Fruit fly (Drosophila melanogaster): Measurements from ENCODE around the gene Idgf4.

Idgf4 gene

dm6 chrX:9930882-9931281 lies at the start of gene Idgf4:
Gene Idgf4 (minus strand): TSS chrX:9930948.
- TF ChIP-seq CG8478 (optimal IDR thresholded peaks at IDR 0.05) (no peak), pan (optimal IDR thresholded peaks at IDR 0.05) (no peak)

- TF ChIP-seq CG8478 (optimal IDR thresholded peaks at IDR 0.05) (no peak), Dll (optimal IDR thresholded peaks at IDR 0.05) (no peak), psq (optimal IDR thresholded peaks at IDR 0.05) (no peak), pan (optimal IDR thresholded peaks at IDR 0.05) (no peak), EcR (GFP tag; optimal IDR thresholded peaks at IDR 0.05) (no peak), usp (GFP tag; optimal IDR thresholded peaks at IDR 0.05) (no peak)
Observed at dm6 chrX:9980464-9980863, 49.7 kb upstream of the Idgf4 start, which contains the start of gene CG15252. Gene CG15252 (minus strand): TSS chrX:9980564.

dm6 chrX:9977305-9977704 lies 46.6 kb upstream of the Idgf4 start, which contains the start of gene CG43386:
Gene CG43386 (minus strand): TSS chrX:9977405.
- TF ChIP-seq CG8478 (optimal IDR thresholded peaks at IDR 0.05), result no peak

- TF ChIP-seq EcR (GFP tag; optimal IDR thresholded peaks at IDR 0.05), result no peak
- TF ChIP-seq pan (optimal IDR thresholded peaks at IDR 0.05), result no peak
- TF ChIP-seq Dll (optimal IDR thresholded peaks at IDR 0.05), result no peak
- TF ChIP-seq psq (optimal IDR thresholded peaks at IDR 0.05), result no peak
- TF ChIP-seq usp (GFP tag; optimal IDR thresholded peaks at IDR 0.05), result no peak
- no peak for TF ChIP-seq CG8478 (optimal IDR thresholded peaks at IDR 0.05)
Observed at dm6 chrX:9975973-9976372, 45.2 kb upstream of the Idgf4 start.

dm6 chrX:9964778-9965291 lies 34.1 kb upstream of the Idgf4 start, which contains the start of the genes CG1791 and CG1889:
Gene CG1791 (minus strand): TSS chrX:9964878.
Gene CG1889 (plus strand): TSS chrX:9965241.
- TF ChIP-seq EcR (GFP tag; optimal IDR thresholded peaks at IDR 0.05), result no peak
- TF ChIP-seq pan (optimal IDR thresholded peaks at IDR 0.05), result no peak
- no peak for TF ChIP-seq psq (optimal IDR thresholded peaks at IDR 0.05)
- no peak for TF ChIP-seq Dll (optimal IDR thresholded peaks at IDR 0.05)
- no peak for TF ChIP-seq CG8478 (optimal IDR thresholded peaks at IDR 0.05)
- TF ChIP-seq usp (GFP tag; optimal IDR thresholded peaks at IDR 0.05), result no peak

dm6 chrX:9932296-9932892 lies 1.6 kb upstream of the Idgf4 start:
- no peak for TF ChIP-seq usp (GFP tag; optimal IDR thresholded peaks at IDR 0.05)
- no peak for TF ChIP-seq psq (optimal IDR thresholded peaks at IDR 0.05)
- TF ChIP-seq Dll (optimal IDR thresholded peaks at IDR 0.05), result no peak
- no peak for TF ChIP-seq CG8478 (optimal IDR thresholded peaks at IDR 0.05)
- no peak for TF ChIP-seq pan (optimal IDR thresholded peaks at IDR 0.05)
- TF ChIP-seq EcR (GFP tag; optimal IDR thresholded peaks at IDR 0.05), result no peak

- no peak for TF ChIP-seq pan (optimal IDR thresholded peaks at IDR 0.05)
- TF ChIP-seq Dll (optimal IDR thresholded peaks at IDR 0.05), result no peak
- TF ChIP-seq usp (GFP tag; optimal IDR thresholded peaks at IDR 0.05), result no peak
- no peak for TF ChIP-seq EcR (GFP tag; optimal IDR thresholded peaks at IDR 0.05)
Observed at dm6 chrX:9911751-9912150, 19.0 kb downstream of the Idgf4 start.

- no peak for TF ChIP-seq CG8478 (optimal IDR thresholded peaks at IDR 0.05)
- TF ChIP-seq pan (optimal IDR thresholded peaks at IDR 0.05), result no peak
- no peak for TF ChIP-seq Dll (optimal IDR thresholded peaks at IDR 0.05)
- no peak for TF ChIP-seq psq (optimal IDR thresholded peaks at IDR 0.05)
- TF ChIP-seq EcR (GFP tag; optimal IDR thresholded peaks at IDR 0.05), result no peak
- no peak for TF ChIP-seq usp (GFP tag; optimal IDR thresholded peaks at IDR 0.05)
Observed at dm6 chrX:9911026-9911425, 19.7 kb downstream of the Idgf4 start, which contains the start of gene CG1986. Gene CG1986 (minus strand): TSS chrX:9911126.

- no peak for TF ChIP-seq usp (GFP tag; optimal IDR thresholded peaks at IDR 0.05)
- no peak for TF ChIP-seq EcR (GFP tag; optimal IDR thresholded peaks at IDR 0.05)
- no peak for TF ChIP-seq psq (optimal IDR thresholded peaks at IDR 0.05)
- TF ChIP-seq Dll (optimal IDR thresholded peaks at IDR 0.05), result no peak
- TF ChIP-seq pan (optimal IDR thresholded peaks at IDR 0.05), result no peak
- no peak for TF ChIP-seq CG8478 (optimal IDR thresholded peaks at IDR 0.05)
Observed at dm6 chrX:9909384-9909783, 21.4 kb downstream of the Idgf4 start.

- TF ChIP-seq Dll (optimal IDR thresholded peaks at IDR 0.05) (no peak), EcR (GFP tag; optimal IDR thresholded peaks at IDR 0.05) (no peak), usp (GFP tag; optimal IDR thresholded peaks at IDR 0.05) (no peak), pan (optimal IDR thresholded peaks at IDR 0.05) (no peak), CG8478 (optimal IDR thresholded peaks at IDR 0.05) (no peak), psq (optimal IDR thresholded peaks at IDR 0.05) (no peak)
Observed at dm6 chrX:9899535-9900179, 31.1 kb downstream of the Idgf4 start, which contains the start of gene CG15249. Gene CG15249 (minus strand): TSS chrX:9899585.

- TF ChIP-seq CG8478 (optimal IDR thresholded peaks at IDR 0.05) (no peak), Dll (optimal IDR thresholded peaks at IDR 0.05) (no peak), psq (optimal IDR thresholded peaks at IDR 0.05) (no peak), EcR (GFP tag; optimal IDR thresholded peaks at IDR 0.05) (no peak), pan (optimal IDR thresholded peaks at IDR 0.05) (no peak), usp (GFP tag; optimal IDR thresholded peaks at IDR 0.05) (no peak)
Observed at dm6 chrX:9897599-9897998, 33.1 kb downstream of the Idgf4 start.

- TF ChIP-seq EcR (GFP tag; optimal IDR thresholded peaks at IDR 0.05), result no peak
- peak; percentile 50 for TF ChIP-seq pan (optimal IDR thresholded peaks at IDR 0.05)
Observed at dm6 chrX:9892834-9893233, 37.9 kb downstream of the Idgf4 start.

dm6 chrX:9889686-9890085 lies 41.1 kb downstream of the Idgf4 start:
- TF ChIP-seq usp (GFP tag; optimal IDR thresholded peaks at IDR 0.05), result no peak
- no peak for TF ChIP-seq pan (optimal IDR thresholded peaks at IDR 0.05)
- TF ChIP-seq psq (optimal IDR thresholded peaks at IDR 0.05), result no peak
- TF ChIP-seq CG8478 (optimal IDR thresholded peaks at IDR 0.05), result no peak
- no peak for TF ChIP-seq Dll (optimal IDR thresholded peaks at IDR 0.05)
- no peak for TF ChIP-seq EcR (GFP tag; optimal IDR thresholded peaks at IDR 0.05)

Measured in whole organism.